Fruit fly (Drosophila melanogaster) whole organism, embryonic: ENCODE results near the gene Ccz1.
A peak's percentile ranks its signal among the peaks of the same experiment; 100 is the strongest.

Experiments
- Atf-2 ChIP-seq: fragments of 200-800 bp; sonication (Bioruptor generic); optimal IDR thresholded peaks from 2 replicates; lab custom pipeline; 2016; ENCODE audit warnings: missing biosample characterization, missing genetic modification characterization
- CG10147 ChIP-seq: fragments of 200-800 bp; sonication (Bioruptor generic); optimal IDR thresholded peaks from 2 replicates; lab custom pipeline; 2019; ENCODE audit warnings: missing biosample characterization, mild to moderate bottlenecking, missing genetic modification characterization, moderate library complexity
- CG10959 ChIP-seq: fragments of 200-800 bp; sonication (Bioruptor generic); IDR thresholded peaks from 2 replicates; pipeline ENCODE4 v1.3.6; 2022; ENCODE audit warnings: missing biosample characterization, missing genetic modification characterization
- CG11398 ChIP-seq: fragments of 200-800 bp; sonication (Bioruptor generic); optimal IDR thresholded peaks from 2 replicates; lab custom pipeline; 2016; ENCODE audit warnings: missing biosample characterization, missing genetic modification characterization
- CG13287 ChIP-seq: fragments of 200-800 bp; sonication (Bioruptor generic); IDR thresholded peaks from 2 replicates; pipeline ENCODE4 v1.3.6; 2022; ENCODE audit warnings: missing biosample characterization, missing genetic modification characterization; ENCODE audit not compliant: partially characterized antibody
- CG13775 ChIP-seq: fragments of 200-800 bp; sonication (Bioruptor generic); optimal IDR thresholded peaks from 3 replicates; lab custom pipeline; 2017; ENCODE audit warnings: missing biosample characterization, mild to moderate bottlenecking, missing genetic modification characterization
- CG1603 ChIP-seq: fragments of 200-800 bp; sonication (Bioruptor generic); optimal IDR thresholded peaks from 2 replicates; lab custom pipeline; 2019; ENCODE audit warnings: missing biosample characterization, mild to moderate bottlenecking, missing genetic modification characterization, moderate library complexity
- CG1647 ChIP-seq: fragments of 200-800 bp; sonication (Bioruptor generic); optimal IDR thresholded peaks from 3 replicates; lab custom pipeline; 2016; ENCODE audit warnings: missing biosample characterization, missing genetic modification characterization
- CG16813 ChIP-seq: fragments of 200-800 bp; sonication (Bioruptor generic); IDR thresholded peaks from 3 replicates; pipeline ENCODE4 v1.3.6; 2022; ENCODE audit warnings: missing biosample characterization, missing genetic modification characterization; ENCODE audit not compliant: partially characterized antibody
- CG18599 ChIP-seq: fragments of 200-800 bp; sonication (Bioruptor generic); optimal IDR thresholded peaks from 3 replicates; lab custom pipeline; 2017; ENCODE audit warnings: missing biosample characterization, missing genetic modification characterization, mild to moderate bottlenecking, moderate library complexity, missing genetic modification reagents
- CG18764 ChIP-seq: fragments of 200-800 bp; sonication (Bioruptor generic); optimal IDR thresholded peaks from 3 replicates; lab custom pipeline; 2016; ENCODE audit warnings: missing biosample characterization, missing genetic modification characterization
- CG30020 ChIP-seq: fragments of 200-800 bp; optimal IDR thresholded peaks from 2 replicates; lab custom pipeline; 2019; ENCODE audit warnings: missing biosample characterization, mild to moderate bottlenecking, missing genetic modification characterization, moderate library complexity
- CG30431 ChIP-seq: fragments of 200-800 bp; sonication (Bioruptor generic); optimal IDR thresholded peaks from 2 replicates; lab custom pipeline; 2017; ENCODE audit warnings: missing biosample characterization, missing genetic modification characterization
- CG31441 ChIP-seq: fragments of 200-800 bp; sonication (Bioruptor generic); IDR thresholded peaks from 2 replicates; pipeline ENCODE4 v1.3.6; 2022; ENCODE audit warnings: missing biosample characterization, missing genetic modification characterization
- CG4617 ChIP-seq: fragments of 200-800 bp; sonication (Bioruptor generic); optimal IDR thresholded peaks from 3 replicates; lab custom pipeline; 2016; ENCODE audit warnings: missing biosample characterization, missing genetic modification characterization, borderline replicate concordance
- CG5245 ChIP-seq: fragments of 200-800 bp; sonication (Bioruptor generic); optimal IDR thresholded peaks from 3 replicates; lab custom pipeline; 2016; ENCODE audit warnings: missing biosample characterization, missing genetic modification characterization
- CG6654 ChIP-seq: fragments of 200-800 bp; sonication (Bioruptor generic); optimal IDR thresholded peaks from 2 replicates; lab custom pipeline; 2017; ENCODE audit warnings: missing biosample characterization, mild to moderate bottlenecking, missing genetic modification characterization
- CG6854 ChIP-seq: fragments of 200-800 bp; sonication (Bioruptor generic); optimal IDR thresholded peaks from 3 replicates; lab custom pipeline; 2017; ENCODE audit warnings: missing biosample characterization, mild to moderate bottlenecking, missing genetic modification characterization
- CG8388 ChIP-seq: fragments of 200-800 bp; sonication (Bioruptor generic); optimal IDR thresholded peaks from 2 replicates; lab custom pipeline; 2019; ENCODE audit warnings: missing biosample characterization, mild to moderate bottlenecking, missing genetic modification characterization, moderate library complexity
- Chrac-16 ChIP-seq: fragments of 200-800 bp; sonication (Bioruptor generic); optimal IDR thresholded peaks from 3 replicates; lab custom pipeline; 2016; ENCODE audit warnings: missing biosample characterization, missing genetic modification characterization
- Dek ChIP-seq: fragments of 200-800 bp; sonication (Bioruptor generic); optimal IDR thresholded peaks from 3 replicates; lab custom pipeline; 2019; ENCODE audit warnings: missing biosample characterization, mild to moderate bottlenecking, missing genetic modification characterization, moderate library complexity
- Dp ChIP-seq: fragments of 200-800 bp; sonication (Bioruptor generic); optimal IDR thresholded peaks from 2 replicates; lab custom pipeline; 2018; ENCODE audit warnings: missing biosample characterization, mild to moderate bottlenecking, missing genetic modification characterization, moderate library complexity
- Ets97D ChIP-seq: fragments of 200-800 bp; sonication (Bioruptor generic); optimal IDR thresholded peaks from 3 replicates; lab custom pipeline; 2016; ENCODE audit warnings: missing biosample characterization, missing genetic modification characterization
- H2.0 ChIP-seq: fragments of 200-800 bp; sonication (Bioruptor generic); IDR thresholded peaks from 2 replicates; pipeline ENCODE4 v1.3.6; 2022; ENCODE audit warnings: missing biosample characterization, missing genetic modification characterization
- HLH4C ChIP-seq: fragments of 200-800 bp; sonication (Bioruptor generic); IDR thresholded peaks from 3 replicates; pipeline ENCODE4 v1.3.6; 2022; ENCODE audit warnings: missing biosample characterization, missing genetic modification characterization; ENCODE audit not compliant: partially characterized antibody
- Myb ChIP-seq: fragments of 200-800 bp; sonication (Bioruptor generic); optimal IDR thresholded peaks from 2 replicates; lab custom pipeline; 2016; ENCODE audit warnings: missing biosample characterization, missing genetic modification characterization
- Oli ChIP-seq: fragments of 200-800 bp; sonication (Bioruptor generic); optimal IDR thresholded peaks from 2 replicates; lab custom pipeline; 2018; ENCODE audit warnings: missing biosample characterization, mild to moderate bottlenecking, missing genetic modification characterization, moderate library complexity
- PHDP ChIP-seq: fragments of 200-800 bp; sonication (Bioruptor generic); optimal IDR thresholded peaks from 3 replicates; lab custom pipeline; 2018; ENCODE audit warnings: missing biosample characterization, mild to moderate bottlenecking, missing genetic modification characterization, moderate library complexity
- Poxn ChIP-seq: fragments of 200-800 bp; sonication (Bioruptor generic); IDR thresholded peaks from 2 replicates; pipeline ENCODE4 v1.3.6; 2022; ENCODE audit warnings: missing biosample characterization, missing genetic modification characterization
- Stat92E ChIP-seq, 3 experiments: fragments of >200 bp in 2 of 3; fragments of 200-800 bp in 1 of 3; sonication (Bioruptor generic) in 1 of 3; optimal IDR thresholded peaks; 2 replicates each; lab custom pipeline; 2017 to 2019; ENCODE audit warnings: missing biosample characterization in 3 of 3, missing genetic modification characterization in 3 of 3, mild to moderate bottlenecking in 1 of 3, moderate library complexity in 1 of 3
- Taf1 ChIP-seq: fragments of 200-800 bp; sonication (Bioruptor generic); IDR thresholded peaks from 2 replicates; pipeline ENCODE4 v1.3.6; 2022; ENCODE audit warnings: missing biosample characterization, missing genetic modification characterization
- Tbp ChIP-seq: fragments of >200 bp; optimal IDR thresholded peaks from 2 replicates; lab custom pipeline; 2018; ENCODE audit warnings: missing biosample characterization, missing genetic modification characterization
- ac ChIP-seq: fragments of 200-800 bp; sonication (Bioruptor generic); optimal IDR thresholded peaks from 3 replicates; lab custom pipeline; 2017; ENCODE audit warnings: missing biosample characterization, mild to moderate bottlenecking, missing genetic modification characterization
- bcd ChIP-seq: fragments of 200-800 bp; sonication (Bioruptor generic); optimal IDR thresholded peaks from 2 replicates; lab custom pipeline; 2017; ENCODE audit warnings: missing biosample characterization, mild to moderate bottlenecking, missing genetic modification characterization
- chif ChIP-seq, 2 experiments: fragments of 200-800 bp; sonication (Bioruptor generic); optimal IDR thresholded peaks; 3 replicates each; lab custom pipeline; 2016; ENCODE audit warnings: missing biosample characterization in 2 of 2, missing genetic modification characterization in 2 of 2
- fd102C ChIP-seq: fragments of 200-800 bp; sonication (Bioruptor generic); optimal IDR thresholded peaks from 2 replicates; lab custom pipeline; 2018; ENCODE audit warnings: missing biosample characterization, mild to moderate bottlenecking, missing genetic modification characterization, moderate library complexity
- gem ChIP-seq: fragments of 200-800 bp; sonication (Bioruptor generic); optimal IDR thresholded peaks from 2 replicates; lab custom pipeline; 2019; ENCODE audit warnings: missing biosample characterization, mild to moderate bottlenecking, missing genetic modification characterization, moderate library complexity
- gsb-n ChIP-seq: fragments of 200-800 bp; sonication (Bioruptor generic); optimal IDR thresholded peaks from 3 replicates; lab custom pipeline; 2018; ENCODE audit warnings: missing biosample characterization, mild to moderate bottlenecking, missing genetic modification characterization
- inv ChIP-seq: fragments of 200-800 bp; sonication (Bioruptor generic); IDR thresholded peaks from 2 replicates; pipeline ENCODE4 v1.3.6; 2022; ENCODE audit warnings: missing biosample characterization, missing genetic modification characterization; ENCODE audit not compliant: partially characterized antibody
- klu ChIP-seq: fragments of 200-800 bp; sonication (Bioruptor generic); IDR thresholded peaks from 2 replicates; pipeline ENCODE4 v1.3.6; 2022; ENCODE audit warnings: missing biosample characterization, missing genetic modification characterization
- kni ChIP-seq: fragments of 200-800 bp; sonication (Bioruptor generic); optimal IDR thresholded peaks from 3 replicates; lab custom pipeline; 2017; ENCODE audit warnings: mild to moderate bottlenecking, missing biosample characterization, missing genetic modification reagents, missing genetic modification characterization
- lilli ChIP-seq: fragments of 200-800 bp; sonication (Bioruptor generic); optimal IDR thresholded peaks from 3 replicates; lab custom pipeline; 2016; ENCODE audit warnings: missing biosample characterization, missing genetic modification characterization
- lola ChIP-seq, 3 experiments: fragments of >200 bp in 2 of 3; fragments of 200-800 bp in 1 of 3; sonication (Bioruptor generic) in 1 of 3; optimal IDR thresholded peaks; 2 replicates each; lab custom pipeline; 2017 to 2019; ENCODE audit warnings: missing biosample characterization in 3 of 3, missing genetic modification characterization in 3 of 3, mild to moderate bottlenecking in 1 of 3, moderate library complexity in 1 of 3
- mam ChIP-seq: fragments of 200-800 bp; sonication (Bioruptor generic); optimal IDR thresholded peaks from 3 replicates; lab custom pipeline; 2016; ENCODE audit warnings: missing biosample characterization, missing genetic modification characterization
- mld ChIP-seq: fragments of 200-800 bp; sonication (Bioruptor generic); IDR thresholded peaks from 3 replicates; pipeline ENCODE4 v1.3.6; 2022; ENCODE audit warnings: missing biosample characterization, missing genetic modification characterization; ENCODE audit not compliant: partially characterized antibody
- nerfin-2 ChIP-seq: fragments of 200-800 bp; sonication (Bioruptor generic); IDR thresholded peaks from 2 replicates; pipeline ENCODE4 v1.3.6; 2022; ENCODE audit warnings: missing biosample characterization, missing genetic modification characterization; ENCODE audit not compliant: partially characterized antibody
- prd ChIP-seq, 3 experiments: fragments of >200 bp in 2 of 3; fragments of 200-800 bp in 1 of 3; sonication (Bioruptor generic) in 1 of 3; optimal IDR thresholded peaks in 2 of 3; IDR thresholded peaks in 1 of 3; 2 replicates in 2 of 3; 3 replicates in 1 of 3; pipeline versions ENCODE4 v1.3.6 to Lab custom; 2017 to 2022; ENCODE audit warnings: missing biosample characterization in 1 of 3, missing genetic modification characterization in 1 of 3
- seq ChIP-seq: fragments of 200-800 bp; sonication (Bioruptor generic); IDR thresholded peaks from 2 replicates; pipeline ENCODE4 v1.3.6; 2022; ENCODE audit warnings: missing biosample characterization, missing genetic modification characterization
- zf30C ChIP-seq: fragments of 200-800 bp; sonication (Bioruptor generic); optimal IDR thresholded peaks from 3 replicates; lab custom pipeline; 2018; ENCODE audit warnings: missing biosample characterization, mild to moderate bottlenecking, missing genetic modification characterization

Gene Ccz1

dm6 chr3L:3882046-3882445 lies 16.9 kb downstream of the Ccz1 start (continued):
- TF ChIP-seq nerfin-2 (GFP tag; lab: Robert Waterston, UW) (no peak), HLH4C (GFP tag; lab: Robert Waterston, UW) (no peak), prd (optimal IDR thresholded peaks at IDR 0.05; lab: Kevin White, UChicago) (no peak), prd (GFP tag; IDR thresholded peaks at IDR 0.05; lab: Robert Waterston, UW) (peak; percentile 38; the same call in 1 of the 3 replicates), CG16813 (GFP tag; lab: Robert Waterston, UW) (no peak), CG31441 (GFP tag; lab: Robert Waterston, UW) (no peak), chif (GFP tag; optimal IDR thresholded peaks at IDR 0.05; lab: Kevin White, UChicago) (peak in 1 of 2 experiments; percentile 21), mam (GFP tag; lab: Kevin White, UChicago) (no peak), fd102C (GFP tag; lab: Kevin White, UChicago) (no peak), Ets97D (GFP tag; lab: Kevin White, UChicago) (no peak), CG11398 (GFP tag; lab: Kevin White, UChicago) (no peak), CG4617 (GFP tag; lab: Kevin White, UChicago) (no peak), Dek (no peak), CG30431 (peak; percentile 12), CG13287 (GFP tag; lab: Robert Waterston, UW) (no peak), Poxn (GFP tag; lab: Robert Waterston, UW) (no peak), CG13775 (peak; percentile 6), CG18599 (GFP tag; lab: Kevin White, UChicago) (no peak), CG8388 (no peak), ac (GFP tag; lab: Kevin White, UChicago) (peak; percentile 19), CG18764 (GFP tag; lab: Kevin White, UChicago) (no peak), kni (GFP tag; lab: Kevin White, UChicago) (no peak), bcd (GFP tag; lab: Kevin White, UChicago) (no peak), klu (GFP tag; lab: Robert Waterston, UW) (no peak), seq (GFP tag; lab: Robert Waterston, UW) (no peak), gem (peak; percentile 38), Stat92E (GFP tag; optimal IDR thresholded peaks at IDR 0.05; lab: Kevin White, UChicago) (no peak), CG1647 (GFP tag; lab: Kevin White, UChicago) (no peak), CG10147 (GFP tag; lab: Kevin White, UChicago) (no peak), mld (GFP tag; lab: Robert Waterston, UW) (no peak), Dp (no peak), Atf-2 (GFP tag; lab: Kevin White, UChicago) (no peak), Oli (tag; lab: Kevin White, UChicago) (peak; percentile 26), zf30C (GFP tag; lab: Kevin White, UChicago) (no peak), CG6854 (no peak), PHDP (no peak), CG1603 (no peak), gsb-n (tag; lab: Kevin White, UChicago) (no peak), H2.0 (GFP tag; lab: Robert Waterston, UW) (no peak), CG6654 (GFP tag; lab: Kevin White, UChicago) (no peak), Tbp (no peak), CG10959 (no peak), inv (GFP tag; lab: Robert Waterston, UW) (no peak), CG30020 (tag; lab: Kevin White, UChicago) (no peak), CG5245 (GFP tag; lab: Kevin White, UChicago) (peak; percentile 18), lola (GFP tag; optimal IDR thresholded peaks at IDR 0.05; lab: Kevin White, UChicago) (peak in 1 of 3 experiments; percentile 37), Chrac-16 (GFP tag; lab: Kevin White, UChicago) (peak; percentile 11), Myb (GFP tag; lab: Kevin White, UChicago) (no peak), lilli (no peak), Taf1 (no peak)
